Worm (Caenorhabditis elegans): ENCODE measurements around the gene Y51H7C.3.

Y51H7C.3 gene

DNA sequence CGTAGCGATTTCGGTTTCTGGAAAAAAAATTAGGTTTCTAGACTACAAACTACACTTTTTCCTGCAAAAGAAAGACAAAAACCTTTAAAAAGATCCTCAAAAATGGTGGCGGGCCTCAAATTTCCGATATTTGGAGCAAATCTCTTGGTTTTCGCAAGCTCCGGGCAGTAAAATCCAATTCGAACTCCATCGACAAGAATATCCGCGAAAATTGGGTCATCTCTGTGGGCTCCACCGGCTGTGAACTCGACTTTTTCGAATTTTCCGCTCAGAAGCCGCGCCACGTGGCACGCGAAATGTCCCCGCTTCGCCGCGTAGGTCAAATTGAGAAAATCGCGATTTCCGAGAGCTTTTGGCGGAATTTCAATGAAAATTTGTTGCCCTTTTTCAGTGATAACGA, 1.6 kb upstream of the Y51H7C.3 start:
- no peak for TF ChIP-seq zag-1 (tag; optimal IDR thresholded peaks at IDR 0.05)
- TF ChIP-seq aha-1 (tag) = peak; percentile 96
- TF ChIP-seq saeg-2 (GFP tag; IDR thresholded peaks at IDR 0.05) = no peak

ce11 chrII:1437449-1438335, 598 bp upstream of the Y51H7C.3 start, which contains the start of gene nol-6:
TSS of gene nol-6 (minus strand) at chrII:1437499.
- TF ChIP-seq Y105C5A.15 (GFP tag; IDR thresholded peaks at IDR 0.05) (no peak), Y48G9A.11 (GFP tag; IDR thresholded peaks at IDR 0.05) (peak; percentile 95), T20F7.1 (GFP tag; optimal IDR thresholded peaks at IDR 0.05) (peak; percentile 95), D1046.2 (GFP tag; IDR thresholded peaks at IDR 0.05) (no peak), sdz-12 (GFP tag; optimal IDR thresholded peaks at IDR 0.05) (no peak), dmd-6 (GFP tag; IDR thresholded peaks at IDR 0.05) (no peak), pha-4 (GFP tag; IDR thresholded peaks at IDR 0.05) (no peak), pha-4 (tag; optimal IDR thresholded peaks at IDR 0.05) (no peak), daf-8 (GFP tag; IDR thresholded peaks at IDR 0.05) (no peak), mep-1 (tag; optimal IDR thresholded peaks at IDR 0.05) (no peak), R02D3.7 (tag; optimal IDR thresholded peaks at IDR 0.05) (peak; percentile 75), mdt-29 (GFP tag; IDR thresholded peaks at IDR 0.05) (no peak), attf-4 (tag; optimal IDR thresholded peaks at IDR 0.05) (no peak), lin-1 (GFP tag; IDR thresholded peaks at IDR 0.05) (no peak), Y5F2A.4 (GFP tag; optimal IDR thresholded peaks at IDR 0.05) (no peak), lin-13 (GFP tag; optimal IDR thresholded peaks at IDR 0.05) (no peak), hlh-30 (tag; optimal IDR thresholded peaks at IDR 0.05; ENCODE audit: insufficient read depth) (no peak), madf-9 (GFP tag; conservative IDR thresholded peaks at IDR 0.05) (no peak), unc-39 (tag; optimal IDR thresholded peaks at IDR 0.05) (no peak), php-3 (GFP tag; IDR thresholded peaks at IDR 0.05) (no peak), dpl-1 (GFP tag; optimal IDR thresholded peaks at IDR 0.05) (peak; percentile 82), hif-1 (tag; optimal IDR thresholded peaks at IDR 0.05) (no peak), nhr-28 (tag; optimal IDR thresholded peaks at IDR 0.05) (peak; percentile 38), ama-1 (optimal IDR thresholded peaks at IDR 0.05) (no peak), daf-16 (GFP tag; optimal IDR thresholded peaks at IDR 0.05) (no peak), daf-16 (tag; optimal IDR thresholded peaks at IDR 0.05) (no peak), tra-1 (GFP tag; IDR thresholded peaks at IDR 0.05) (no peak), lsy-2 (tag; optimal IDR thresholded peaks at IDR 0.05) (no peak), zip-11 (GFP tag; IDR thresholded peaks at IDR 0.05) (no peak), arid-1 (GFP tag; conservative IDR thresholded peaks at IDR 0.05) (no peak), egl-27 (tag; optimal IDR thresholded peaks at IDR 0.05) (no peak), spr-1 (tag; optimal IDR thresholded peaks at IDR 0.05) (no peak), lin-39 (tag; optimal IDR thresholded peaks at IDR 0.05) (no peak), vab-7 (GFP tag; IDR thresholded peaks at IDR 0.05) (no peak)

DNA sequence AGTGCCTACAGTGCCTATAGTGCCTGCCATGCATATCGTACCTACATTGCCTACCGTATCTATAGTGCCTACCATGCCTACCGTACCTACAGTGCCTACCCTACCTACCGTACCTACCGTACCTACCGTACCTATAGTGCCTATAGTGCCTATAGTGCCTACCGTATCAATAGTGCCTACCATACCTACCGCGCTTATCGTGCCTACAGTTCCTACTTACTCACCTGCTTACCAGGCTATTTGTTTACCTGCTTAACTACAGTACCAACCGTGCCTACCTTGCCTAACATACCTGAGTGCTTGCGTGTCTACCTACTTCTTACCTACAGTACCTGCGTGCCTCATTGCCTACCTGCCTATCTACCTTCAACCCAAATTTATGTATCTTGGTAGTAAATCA, 3.2 kb downstream of the Y51H7C.3 start:
- TF ChIP-seq vab-7 (GFP tag; IDR thresholded peaks at IDR 0.05) (no peak), aha-1 (tag) (peak; percentile 52), rbr-2 (tag; optimal IDR thresholded peaks at IDR 0.05) (no peak), nhr-48 (tag; optimal IDR thresholded peaks at IDR 0.05) (no peak), aly-2 (tag; optimal IDR thresholded peaks at IDR 0.05) (no peak), D1046.2 (GFP tag; IDR thresholded peaks at IDR 0.05) (no peak), unc-62 (GFP tag; optimal IDR thresholded peaks at IDR 0.05 in 1 of 2) (peak in 1 of 2 experiments; percentile 78), unc-62 (tag; optimal IDR thresholded peaks at IDR 0.05) (no peak), nhr-10 (tag; optimal IDR thresholded peaks at IDR 0.05) (no peak), ctbp-1 (GFP tag; IDR thresholded peaks at IDR 0.05) (no peak)
